Worm (Caenorhabditis elegans): ENCODE measurements around the gene R13A1.3.

Gene R13A1.3

DNA sequence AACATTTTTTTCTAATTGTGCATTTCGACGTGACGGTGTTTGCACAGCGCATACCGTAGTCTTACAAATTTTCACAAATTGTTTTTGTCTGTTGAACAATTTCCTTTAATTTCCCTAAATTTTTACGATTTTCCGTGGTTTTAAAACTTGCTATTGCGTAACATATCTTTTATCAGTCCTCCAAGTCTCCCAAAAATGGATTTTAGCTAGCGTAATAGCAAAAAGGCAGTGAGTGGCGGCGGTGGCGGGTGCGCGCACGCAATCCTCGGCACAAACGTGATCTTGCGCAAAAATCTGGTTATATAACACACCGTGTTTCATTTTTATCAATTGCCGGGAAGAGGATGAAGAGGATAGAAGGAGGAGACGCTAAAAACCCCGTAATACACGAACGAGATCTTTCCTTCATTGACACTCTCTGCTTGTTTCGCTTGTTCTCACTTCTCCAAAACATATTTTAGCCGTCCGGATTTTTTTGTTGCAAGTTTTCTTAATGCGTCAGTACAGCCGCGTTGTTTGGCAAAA is 32.5 kb downstream of the R13A1.3 start:
- TF ChIP-seq ces-1 (GFP tag; optimal IDR thresholded peaks at IDR 0.05), result no peak
- TF ChIP-seq zip-8 (tag; optimal IDR thresholded peaks at IDR 0.05), result peak; percentile 86
- TF ChIP-seq sptf-1 (tag; optimal IDR thresholded peaks at IDR 0.05), result no peak
- TF ChIP-seq nhr-12 (tag; optimal IDR thresholded peaks at IDR 0.05), result no peak

DNA sequence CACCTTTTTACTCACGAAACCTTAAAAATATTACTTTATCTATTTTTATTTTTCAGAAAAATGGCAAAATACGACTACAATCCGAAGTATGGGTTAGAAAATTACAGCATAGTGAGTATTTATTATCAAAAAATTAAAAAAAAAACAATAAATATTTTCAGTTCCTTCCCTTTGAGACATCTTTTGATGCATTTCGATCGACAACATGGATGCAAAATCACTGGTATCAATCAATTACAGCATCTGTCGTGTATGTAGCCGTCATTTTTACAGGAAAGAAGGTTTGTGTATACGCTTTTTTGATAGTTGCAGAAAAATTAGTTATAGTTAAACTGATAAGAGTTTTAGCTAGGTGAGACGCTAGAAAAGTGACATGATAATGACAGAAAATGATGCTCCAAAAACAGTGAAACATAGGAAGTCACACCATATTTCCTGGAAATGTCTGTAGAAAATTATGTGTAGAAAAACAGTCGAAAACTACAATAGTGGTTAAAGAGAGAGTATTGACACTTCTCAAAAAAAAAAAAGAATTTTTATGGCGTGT is 33.9 kb downstream of the R13A1.3 start, which contains the start of gene elo-3:
Gene elo-3, plus strand, starts transcription at position 51 of the 547 bp plus-strand sequence.
- no peak for TF ChIP-seq mls-2 (tag; optimal IDR thresholded peaks at IDR 0.05)
- no peak for TF ChIP-seq lin-13 (tag; optimal IDR thresholded peaks at IDR 0.05)
- no peak for TF ChIP-seq elt-1 (tag; optimal IDR thresholded peaks at IDR 0.05; ENCODE audit: borderline replicate concordance, insufficient read depth)
- no peak for TF ChIP-seq nhr-76 (tag; optimal IDR thresholded peaks at IDR 0.05)
- TF ChIP-seq flh-1 (GFP tag; optimal IDR thresholded peaks at IDR 0.05), result no peak
- no peak for TF ChIP-seq nhr-12 (tag; optimal IDR thresholded peaks at IDR 0.05)
- TF ChIP-seq ceh-43 (GFP tag; optimal IDR thresholded peaks at IDR 0.05), result no peak
- TF ChIP-seq unc-120 (tag; optimal IDR thresholded peaks at IDR 0.05; ENCODE audit: poor library complexity, severe bottlenecking), result no peak
- no peak for TF ChIP-seq ham-2 (GFP tag; optimal IDR thresholded peaks at IDR 0.05)

DNA sequence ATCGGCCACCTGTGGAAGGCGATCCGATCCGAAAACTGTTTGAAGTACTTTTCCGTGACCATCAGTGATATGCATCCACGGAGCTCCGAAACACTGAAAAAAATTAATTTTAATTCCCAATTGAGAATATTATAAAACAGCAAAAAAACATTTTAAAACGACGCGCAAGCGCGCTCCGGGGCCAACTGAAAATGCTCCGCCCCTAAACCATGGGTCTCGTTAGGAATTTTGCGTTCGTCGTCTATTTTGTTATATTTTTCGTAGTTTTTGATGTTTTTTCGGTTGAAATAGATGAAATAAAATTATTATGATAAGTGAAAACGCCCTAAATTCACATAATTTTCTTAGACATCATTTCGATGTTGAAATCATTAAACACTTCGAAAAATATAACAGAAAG is 36.8 kb downstream of the R13A1.3 start:
- TF ChIP-seq ham-2 (GFP tag; optimal IDR thresholded peaks at IDR 0.05) (no peak), ceh-83 (GFP tag; optimal IDR thresholded peaks at IDR 0.05) (peak; percentile 36)

DNA sequence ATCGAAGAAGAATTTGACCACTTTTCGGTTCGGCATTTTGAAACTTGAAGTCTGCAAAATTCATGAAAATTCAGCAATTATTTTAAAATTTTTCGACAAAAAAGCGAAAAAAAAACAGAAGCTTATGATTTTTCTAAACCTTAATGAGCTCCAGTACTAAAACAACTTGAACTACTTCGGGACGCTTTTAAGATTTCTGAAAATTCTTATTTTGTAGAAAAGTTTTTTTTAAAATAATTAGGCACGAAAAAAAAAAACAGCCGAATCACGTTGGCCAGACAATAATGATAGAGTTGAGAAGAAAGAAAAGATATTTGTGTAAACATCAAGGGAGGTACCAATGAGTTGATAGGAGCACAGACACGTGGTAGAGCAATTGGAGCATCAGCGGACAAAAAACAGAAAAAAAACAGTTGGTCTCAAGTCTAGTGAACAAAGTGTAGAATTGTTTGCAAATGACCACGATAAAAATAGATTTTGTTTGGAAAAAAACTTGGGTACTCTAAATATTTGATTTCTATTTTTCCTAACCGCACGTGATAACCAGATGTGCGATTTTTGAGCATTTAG is 38.5 kb downstream of the R13A1.3 start, which contains the start of gene gstk-2:
Gene gstk-2, minus strand, starts transcription at position 51 of the 570 bp plus-strand sequence.
- TF ChIP-seq ceh-43 (GFP tag; optimal IDR thresholded peaks at IDR 0.05) (no peak), hlh-1 (tag; optimal IDR thresholded peaks at IDR 0.05) (peak; percentile 35)

DNA sequence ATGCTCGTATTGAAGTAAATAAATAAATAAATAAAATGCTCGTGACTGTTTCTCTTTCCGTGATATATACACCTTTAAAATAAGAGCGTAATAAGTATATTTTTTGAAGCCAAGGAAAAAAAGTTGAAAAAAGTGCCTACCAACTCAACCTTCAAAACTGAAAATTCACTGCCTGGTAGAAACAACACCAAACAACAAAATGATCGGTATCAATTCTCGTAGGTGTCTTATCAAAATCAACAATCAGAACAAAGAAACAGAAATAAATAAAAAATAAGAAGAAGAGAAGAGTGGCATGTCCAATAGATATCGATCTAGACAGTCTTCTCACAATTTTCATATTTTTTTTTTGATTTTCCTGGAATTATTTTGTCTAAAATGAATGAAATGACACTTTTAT is 40.1 kb downstream of the R13A1.3 start, which contains the start of gene afmd-1:
Gene afmd-1, plus strand, starts transcription at position 316 of the 400 bp plus-strand sequence.
- no peak for TF ChIP-seq sem-2 (GFP tag; optimal IDR thresholded peaks at IDR 0.05)
- TF ChIP-seq zip-8 (tag; optimal IDR thresholded peaks at IDR 0.05), result no peak
- no peak for TF ChIP-seq ztf-11 (tag; optimal IDR thresholded peaks at IDR 0.05)
- TF ChIP-seq drap-1 (GFP tag; optimal IDR thresholded peaks at IDR 0.05), result no peak
- TF ChIP-seq ceh-39 (tag; optimal IDR thresholded peaks at IDR 0.05), result no peak
- TF ChIP-seq mls-2 (tag; optimal IDR thresholded peaks at IDR 0.05), result no peak
- TF ChIP-seq nhr-12 (tag; optimal IDR thresholded peaks at IDR 0.05), result no peak
- no peak for TF ChIP-seq nhr-2 (tag; optimal IDR thresholded peaks at IDR 0.05)
- TF ChIP-seq ceh-83 (GFP tag; optimal IDR thresholded peaks at IDR 0.05), result no peak
- no peak for TF ChIP-seq bed-3 (GFP tag; optimal IDR thresholded peaks at IDR 0.05)
- TF ChIP-seq lin-13 (tag; optimal IDR thresholded peaks at IDR 0.05), result no peak
- no peak for TF ChIP-seq M03D4.4 (tag; optimal IDR thresholded peaks at IDR 0.05)
- TF ChIP-seq unc-120 (tag; optimal IDR thresholded peaks at IDR 0.05; ENCODE audit: poor library complexity, severe bottlenecking), result no peak
- TF ChIP-seq tbx-8 (GFP tag; optimal IDR thresholded peaks at IDR 0.05), result no peak
- no peak for TF ChIP-seq mep-1 (tag; optimal IDR thresholded peaks at IDR 0.05)
- TF ChIP-seq snpc-4 (tag; optimal IDR thresholded peaks at IDR 0.05), result no peak
- no peak for TF ChIP-seq blmp-1 (tag; optimal IDR thresholded peaks at IDR 0.05)
- TF ChIP-seq ces-1 (GFP tag; optimal IDR thresholded peaks at IDR 0.05), result no peak

DNA sequence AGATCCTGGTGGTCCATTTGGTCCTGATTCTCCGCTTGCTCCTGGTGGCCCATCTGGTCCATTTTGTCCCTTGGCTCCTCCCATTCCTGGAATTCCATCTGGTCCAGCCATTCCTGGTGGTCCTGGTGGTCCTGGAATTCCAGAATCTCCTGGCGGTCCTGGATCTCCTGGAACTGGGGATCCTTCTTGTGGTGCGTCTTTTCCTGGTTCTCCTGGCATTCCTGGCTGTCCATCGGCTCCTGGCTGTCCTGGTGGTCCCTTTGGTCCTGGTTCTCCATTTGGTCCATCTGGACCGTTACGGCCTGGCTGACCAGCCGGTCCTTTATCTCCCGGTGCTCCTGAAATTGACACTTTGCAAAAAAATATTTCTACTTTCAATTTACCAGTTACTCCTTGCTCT is 41.8 kb downstream of the R13A1.3 start:
- TF ChIP-seq nhr-12 (tag; optimal IDR thresholded peaks at IDR 0.05) (no peak), hlh-1 (tag; optimal IDR thresholded peaks at IDR 0.05) (no peak), blmp-1 (tag; optimal IDR thresholded peaks at IDR 0.05) (no peak), ceh-43 (GFP tag; optimal IDR thresholded peaks at IDR 0.05) (no peak), drap-1 (GFP tag; optimal IDR thresholded peaks at IDR 0.05) (no peak)

ce11 chrIV:7246553-7246952 is 42.8 kb downstream of the R13A1.3 start, which contains the start of gene col-114:
Gene col-114, minus strand, starts transcription at chrIV:7246653.
- no peak for TF ChIP-seq ceh-43 (GFP tag; optimal IDR thresholded peaks at IDR 0.05)
